Worm (Caenorhabditis elegans): ENCODE measurements around the gene nimk-1.

DNA sequence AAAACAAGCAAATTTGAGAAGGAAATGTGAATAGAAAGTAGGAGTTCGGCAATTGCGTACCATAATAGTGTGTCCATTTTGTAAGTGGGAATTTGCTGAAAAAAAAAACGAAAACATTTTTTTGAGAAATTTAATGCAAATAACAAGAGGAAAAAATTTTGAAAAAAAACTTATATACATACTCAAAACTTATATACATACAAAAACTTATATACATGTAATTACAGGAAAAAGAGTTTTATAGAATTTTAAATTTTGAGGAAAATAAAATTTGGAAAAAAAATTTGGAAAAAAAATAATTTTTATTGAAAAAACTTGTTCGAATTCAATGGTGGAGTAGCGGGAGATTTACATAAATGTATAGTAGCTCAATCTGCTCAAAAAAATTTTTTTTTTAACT lies 32.8 kb upstream of the nimk-1 start, which contains the start of gene ador-1:
- TF ChIP-seq flt-1 (GFP tag; IDR thresholded peaks at IDR 0.05) (no peak), scrt-1 (GFP tag; IDR thresholded peaks at IDR 0.05) (no peak), ama-1 (optimal IDR thresholded peaks at IDR 0.05) (no peak), hmg-4 (GFP tag; optimal IDR thresholded peaks at IDR 0.05) (no peak), pes-1 (GFP tag; IDR thresholded peaks at IDR 0.05) (no peak), F13C5.2 (tag; optimal IDR thresholded peaks at IDR 0.05) (no peak), hmbx-1 (tag; optimal IDR thresholded peaks at IDR 0.05) (no peak), tbx-11 (GFP tag; IDR thresholded peaks at IDR 0.05) (no peak)

Data from whole organism, early embryonic.